Worm (Caenorhabditis elegans): ENCODE measurements around the gene F08F8.7.

Gene F08F8.7

ce11 chrIII:7338009-7338408 is 8.9 kb downstream of the F08F8.7 start:
- TF ChIP-seq arid-1 (GFP tag; conservative IDR thresholded peaks at IDR 0.05) (no peak; the same call in 1 of the 2 replicates), pha-4 (GFP tag; IDR thresholded peaks at IDR 0.05) (no peak), pha-4 (tag; optimal IDR thresholded peaks at IDR 0.05) (no peak), lin-1 (GFP tag; IDR thresholded peaks at IDR 0.05) (no peak), daf-19 (GFP tag; conservative IDR thresholded peaks at IDR 0.05) (no peak), nhr-25 (tag; optimal IDR thresholded peaks at IDR 0.05; ENCODE audit: borderline replicate concordance, insufficient read depth) (no peak), daf-16 (GFP tag; optimal IDR thresholded peaks at IDR 0.05) (no peak), daf-16 (tag; optimal IDR thresholded peaks at IDR 0.05) (no peak), unc-62 (GFP tag; optimal IDR thresholded peaks at IDR 0.05 in 1 of 2) (peak in 1 of 2 experiments; percentile 71), unc-62 (tag; optimal IDR thresholded peaks at IDR 0.05) (no peak), mxl-2 (GFP tag; conservative IDR thresholded peaks at IDR 0.05) (no peak), F49E8.2 (tag; optimal IDR thresholded peaks at IDR 0.05; ENCODE audit: borderline replicate concordance) (no peak), ceh-44 (GFP tag; IDR thresholded peaks at IDR 0.05) (0 out of 2 replicates have a peak, but pooled peaks have one; percentile 11), daf-8 (GFP tag; IDR thresholded peaks at IDR 0.05) (no peak), aha-1 (tag) (no peak), nhr-41 (GFP tag; IDR thresholded peaks at IDR 0.05) (no peak), saeg-2 (GFP tag; IDR thresholded peaks at IDR 0.05) (no peak), hif-1 (tag; optimal IDR thresholded peaks at IDR 0.05) (no peak), ces-1 (GFP tag; optimal IDR thresholded peaks at IDR 0.05) (no peak)

DNA sequence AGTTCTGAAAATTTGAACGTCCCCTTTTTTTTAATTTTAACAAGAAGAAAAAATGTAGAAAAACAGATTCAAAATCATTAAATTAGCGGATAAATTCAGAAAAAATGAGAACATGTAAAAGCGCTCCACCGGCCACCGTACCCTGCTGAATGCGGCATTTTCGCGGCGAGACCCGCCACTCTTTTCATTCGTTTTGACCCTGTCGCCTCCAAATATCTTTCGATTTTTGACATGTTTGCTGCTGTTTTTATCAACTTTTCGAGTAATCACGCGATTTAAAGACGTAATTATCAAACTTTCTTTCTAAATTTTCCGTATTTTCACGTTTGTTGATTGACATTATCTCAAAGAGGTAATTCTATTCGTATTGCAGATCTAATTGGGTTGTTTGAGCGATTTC is 10.7 kb downstream of the F08F8.7 start, which contains the start of gene gsp-2:
gsp-2 (plus strand) TSS at position 374 of the 400 bp plus-strand sequence.
- peak; percentile 53 for TF ChIP-seq mep-1 (tag; optimal IDR thresholded peaks at IDR 0.05)
- no peak for TF ChIP-seq tag-97 (GFP tag; IDR thresholded peaks at IDR 0.05)
- TF ChIP-seq nhr-25 (tag; optimal IDR thresholded peaks at IDR 0.05; ENCODE audit: borderline replicate concordance, insufficient read depth): peak; percentile 18
- TF ChIP-seq T20F7.1 (GFP tag; optimal IDR thresholded peaks at IDR 0.05): peak; percentile 43
- peak; percentile 78 for TF ChIP-seq mes-2 (tag; optimal IDR thresholded peaks at IDR 0.05; ENCODE audit: poor library complexity, severe bottlenecking)
- TF ChIP-seq lin-1 (GFP tag; IDR thresholded peaks at IDR 0.05): peak; percentile 57; the same call in 1 of the 2 replicates
- TF ChIP-seq mdl-1 (tag; optimal IDR thresholded peaks at IDR 0.05): peak in 1 of 2 experiments; percentile 55
- TF ChIP-seq F26F4.8 (GFP tag; conservative IDR thresholded peaks at IDR 0.05): no peak
- peak; percentile 50 for TF ChIP-seq nhr-77 (tag; optimal IDR thresholded peaks at IDR 0.05)
- no peak for TF ChIP-seq nhr-48 (tag; optimal IDR thresholded peaks at IDR 0.05)
- peak; percentile 64; the same call in 1 of the 2 replicates for TF ChIP-seq lim-7 (GFP tag; IDR thresholded peaks at IDR 0.05)
- no peak for TF ChIP-seq lin-13 (GFP tag; optimal IDR thresholded peaks at IDR 0.05)
- TF ChIP-seq pqm-1 (tag; optimal IDR thresholded peaks at IDR 0.05): peak; percentile 42
- no peak for TF ChIP-seq nhr-76 (tag; optimal IDR thresholded peaks at IDR 0.05)
- TF ChIP-seq nhr-41 (GFP tag; IDR thresholded peaks at IDR 0.05): 0 out of 2 replicates have a peak, but pooled peaks have one; percentile 35
- no peak for TF ChIP-seq Y48G9A.11 (GFP tag; IDR thresholded peaks at IDR 0.05)
- 0 out of 2 replicates have a peak, but pooled peaks have one; percentile 33 for TF ChIP-seq snpc-1.2 (GFP tag; IDR thresholded peaks at IDR 0.05)
- peak; percentile 22; the same call in 1 of the 2 replicates for TF ChIP-seq pha-4 (GFP tag; IDR thresholded peaks at IDR 0.05)
- no peak for TF ChIP-seq pha-4 (tag; optimal IDR thresholded peaks at IDR 0.05)
- TF ChIP-seq aha-1 (tag): peak; percentile 97
- TF ChIP-seq Y5F2A.4 (GFP tag; optimal IDR thresholded peaks at IDR 0.05): no peak
- no peak for TF ChIP-seq saeg-2 (GFP tag; IDR thresholded peaks at IDR 0.05)
- TF ChIP-seq ces-1 (GFP tag; optimal IDR thresholded peaks at IDR 0.05): no peak
- peak; percentile 66 for TF ChIP-seq hmg-1.1 (GFP tag; IDR thresholded peaks at IDR 0.05)
- TF ChIP-seq ama-1 (optimal IDR thresholded peaks at IDR 0.05): peak; percentile 7
- no peak for TF ChIP-seq snpc-4 (tag; optimal IDR thresholded peaks at IDR 0.05)
- TF ChIP-seq F49E8.2 (tag; optimal IDR thresholded peaks at IDR 0.05; ENCODE audit: borderline replicate concordance): no peak
- peak; percentile 20 for TF ChIP-seq nhr-102 (tag; optimal IDR thresholded peaks at IDR 0.05)
- peak; percentile 55 for TF ChIP-seq mxl-3 (GFP tag; optimal IDR thresholded peaks at IDR 0.05)
- TF ChIP-seq spr-3 (GFP tag; optimal IDR thresholded peaks at IDR 0.05): no peak
- no peak for TF ChIP-seq zip-11 (GFP tag; IDR thresholded peaks at IDR 0.05)
- no peak for TF ChIP-seq daf-16 (GFP tag; optimal IDR thresholded peaks at IDR 0.05)
- peak; percentile 64 for TF ChIP-seq daf-16 (tag; optimal IDR thresholded peaks at IDR 0.05)
- peak; percentile 63; the same call in 1 of the 2 replicates for TF ChIP-seq Y75B8A.6 (GFP tag; IDR thresholded peaks at IDR 0.05)
- no peak for TF ChIP-seq gei-8 (GFP tag; optimal IDR thresholded peaks at IDR 0.05)
- no peak for TF ChIP-seq daf-12 (tag; optimal IDR thresholded peaks at IDR 0.05)
- TF ChIP-seq dmd-8 (GFP tag; IDR thresholded peaks at IDR 0.05): no peak
- TF ChIP-seq aly-2 (tag; optimal IDR thresholded peaks at IDR 0.05): no peak
- peak; percentile 62 for TF ChIP-seq nhr-28 (tag; optimal IDR thresholded peaks at IDR 0.05)
- peak; percentile 86 for TF ChIP-seq hlh-11 (tag; optimal IDR thresholded peaks at IDR 0.05)
